Worm (Caenorhabditis elegans) whole organism, L1 larva: ENCODE results near the gene ptp-3.

Experiments used
- C04F5.9 ChIP-seq: sonication (generic microtip); optimal IDR thresholded peaks from 2 replicates; lab custom pipeline; 2016; ENCODE audit warnings: missing genetic modification characterization, missing compliant biosample characterization
- Y116A8C.19 ChIP-seq: sonication (generic microtip); optimal IDR thresholded peaks from 2 replicates; lab custom pipeline; 2016; ENCODE audit warnings: missing compliant biosample characterization, missing genetic modification characterization, borderline replicate concordance
- aha-1 ChIP-seq: fragments of 150-350 bp; optimal IDR thresholded peaks from 2 replicates; lab custom pipeline; 2014; ENCODE audit warnings: missing biosample characterization, missing genetic modification characterization
- alr-1 ChIP-seq: fragments of 200-800 bp; sonication (Bioruptor generic); optimal IDR thresholded peaks from 2 replicates; lab custom pipeline; 2018; ENCODE audit warnings: borderline replicate concordance, mild to moderate bottlenecking, missing genetic modification characterization, missing compliant biosample characterization
- ama-1 ChIP-seq: fragments of 150-350 bp; optimal IDR thresholded peaks from 2 replicates; lab custom pipeline; 2014
- dpl-1 ChIP-seq, 3 experiments: fragments of 150-350 bp in 2 of 3; sonication (generic microtip) in 1 of 3; optimal IDR thresholded peaks; 2 replicates each; lab custom pipeline; 2014 to 2017; ENCODE audit warnings: missing biosample characterization in 3 of 3, missing genetic modification characterization in 3 of 3, missing genetic modification reagents in 3 of 3
- efl-3 ChIP-seq: fragments of 200-800 bp; sonication (Bioruptor generic); optimal IDR thresholded peaks from 2 replicates; lab custom pipeline; 2018; ENCODE audit warnings: mild to moderate bottlenecking, missing genetic modification characterization, missing compliant biosample characterization
- egl-13 ChIP-seq: sonication (generic microtip); optimal IDR thresholded peaks from 2 replicates; lab custom pipeline; 2016; ENCODE audit warnings: missing genotype, missing genetic modification reagents, missing genetic modification characterization, missing compliant biosample characterization
- elt-2 ChIP-seq: sonication (generic microtip); optimal IDR thresholded peaks from 2 replicates; lab custom pipeline; 2016; ENCODE audit warnings: missing genetic modification characterization, mild to moderate bottlenecking, inconsistent platforms, missing compliant biosample characterization, missing genetic modification reagents
- elt-3 ChIP-seq, 6 experiments: fragments of 150-350 bp in 1 of 6; sonication (generic microtip); optimal IDR thresholded peaks; 2 replicates each; lab custom pipeline; 2017 to 2018; ENCODE audit warnings: missing biosample characterization in 6 of 6, missing genetic modification characterization in 6 of 6, inconsistent platforms in 1 of 6
- fkh-10 ChIP-seq: sonication (generic microtip); optimal IDR thresholded peaks from 2 replicates; lab custom pipeline; 2017; ENCODE audit warnings: missing biosample characterization, missing genetic modification reagents, missing genetic modification characterization
- fkh-8 ChIP-seq: sonication (generic microtip); optimal IDR thresholded peaks from 2 replicates; lab custom pipeline; 2016; ENCODE audit warnings: mild to moderate bottlenecking, missing genetic modification characterization, missing compliant biosample characterization
- grh-1 ChIP-seq: fragments of 200-800 bp; sonication (Bioruptor generic); IDR thresholded peaks from 2 replicates; pipeline ENCODE4 v1.3.6; 2022; ENCODE audit warnings: missing genetic modification reagents, missing genetic modification characterization, missing compliant biosample characterization
- irx-1 ChIP-seq: sonication (generic microtip); optimal IDR thresholded peaks from 2 replicates; lab custom pipeline; 2016; ENCODE audit warnings: missing genetic modification characterization, missing compliant biosample characterization
- jun-1 ChIP-seq: fragments of 150-350 bp; optimal IDR thresholded peaks from 2 replicates; lab custom pipeline; 2014; ENCODE audit warnings: missing biosample characterization, missing genetic modification reagents, missing genetic modification characterization
- lin-14 ChIP-seq: fragments of 200-800 bp; sonication (Bioruptor generic); optimal IDR thresholded peaks from 2 replicates; lab custom pipeline; 2018; ENCODE audit warnings: mild to moderate bottlenecking, missing genetic modification characterization, moderate library complexity, missing compliant biosample characterization
- lin-15B ChIP-seq: fragments of 150-350 bp; sonication (generic microtip); optimal IDR thresholded peaks from 3 replicates; lab custom pipeline; 2014; ENCODE audit warnings: missing biosample characterization, missing genetic modification characterization
- lin-35 ChIP-seq, 2 experiments: fragments of 150-350 bp; optimal IDR thresholded peaks; 2 replicates each; lab custom pipeline; 2014; ENCODE audit warnings: missing biosample characterization in 2 of 2, missing genetic modification characterization in 2 of 2, missing genetic modification reagents in 2 of 2
- lin-39 ChIP-seq: fragments of 150-350 bp; optimal IDR thresholded peaks from 2 replicates; lab custom pipeline; 2014; ENCODE audit warnings: missing biosample characterization, missing genetic modification reagents, missing genetic modification characterization
- lir-3 ChIP-seq: sonication (generic microtip); optimal IDR thresholded peaks from 2 replicates; lab custom pipeline; 2016; ENCODE audit warnings: mild to moderate bottlenecking, missing genetic modification characterization, moderate library complexity, missing compliant biosample characterization; ENCODE audit not compliant: poor library complexity
- mab-9 ChIP-seq: fragments of 200-800 bp; sonication (Bioruptor generic); IDR thresholded peaks from 2 replicates; pipeline ENCODE4 v1.3.6; 2022; ENCODE audit warnings: missing genetic modification reagents, missing genetic modification characterization, missing compliant biosample characterization
- mdl-1 ChIP-seq, 2 experiments: fragments of 150-350 bp; optimal IDR thresholded peaks; 2 replicates each; lab custom pipeline; 2014 to 2017; ENCODE audit warnings: missing biosample characterization in 2 of 2, missing genetic modification characterization in 2 of 2, inconsistent platforms in 1 of 2
- mep-1 ChIP-seq: fragments of 150-350 bp; optimal IDR thresholded peaks from 2 replicates; lab custom pipeline; 2014; ENCODE audit warnings: missing biosample characterization, missing genetic modification characterization
- nhr-237 ChIP-seq: fragments of 150-350 bp; optimal IDR thresholded peaks from 2 replicates; lab custom pipeline; 2014; ENCODE audit warnings: missing biosample characterization, missing genetic modification characterization
- nhr-28 ChIP-seq: fragments of 150-350 bp; optimal IDR thresholded peaks from 2 replicates; lab custom pipeline; 2014; ENCODE audit warnings: missing biosample characterization, missing genetic modification characterization
- nhr-47 ChIP-seq: sonication (generic microtip); optimal IDR thresholded peaks from 2 replicates; lab custom pipeline; 2016; ENCODE audit warnings: mild to moderate bottlenecking, missing genetic modification characterization, moderate library complexity, missing compliant biosample characterization
- nhr-71 ChIP-seq: sonication (generic microtip); optimal IDR thresholded peaks from 2 replicates; lab custom pipeline; 2016; ENCODE audit warnings: mild to moderate bottlenecking, missing genetic modification characterization, moderate library complexity, missing compliant biosample characterization
- nhr-76 ChIP-seq: sonication (generic microtip); optimal IDR thresholded peaks from 2 replicates; lab custom pipeline; 2017; ENCODE audit warnings: missing biosample characterization, missing genetic modification characterization
- nhr-77 ChIP-seq: fragments of 150-350 bp; optimal IDR thresholded peaks from 2 replicates; lab custom pipeline; 2014; ENCODE audit warnings: missing biosample characterization, missing genetic modification characterization
- nhr-84 ChIP-seq: sonication (generic microtip); optimal IDR thresholded peaks from 2 replicates; lab custom pipeline; 2017; ENCODE audit warnings: missing biosample characterization, missing genetic modification characterization
- nhr-90 ChIP-seq: sonication (generic microtip); optimal IDR thresholded peaks from 2 replicates; lab custom pipeline; 2016; ENCODE audit warnings: mild to moderate bottlenecking, missing genetic modification characterization, missing compliant biosample characterization; ENCODE audit not compliant: poor library complexity
- pag-3 ChIP-seq: sonication (generic microtip); optimal IDR thresholded peaks from 2 replicates; lab custom pipeline; 2017; ENCODE audit warnings: missing genetic modification characterization, mild to moderate bottlenecking, missing compliant biosample characterization, antibody characterized with exemption, borderline replicate concordance; ENCODE audit not compliant: insufficient read depth
- pqm-1 ChIP-seq: sonication (generic microtip); optimal IDR thresholded peaks from 3 replicates; lab custom pipeline; 2017; ENCODE audit warnings: missing biosample characterization, missing genetic modification characterization
- sptf-1 ChIP-seq: fragments of 150-350 bp; optimal IDR thresholded peaks from 2 replicates; lab custom pipeline; 2014; ENCODE audit warnings: missing biosample characterization, missing genetic modification characterization
- tbx-2 ChIP-seq: sonication (generic microtip); optimal IDR thresholded peaks from 2 replicates; lab custom pipeline; 2016; ENCODE audit warnings: missing genetic modification characterization, missing compliant biosample characterization
- tlp-1 ChIP-seq: fragments of 150-350 bp; optimal IDR thresholded peaks from 2 replicates; lab custom pipeline; 2014; ENCODE audit warnings: missing biosample characterization, missing genetic modification characterization
- unc-130 ChIP-seq: fragments of 150-350 bp; optimal IDR thresholded peaks from 2 replicates; lab custom pipeline; 2017; ENCODE audit warnings: missing biosample characterization, missing genetic modification characterization, inconsistent platforms
- unc-30 ChIP-seq: sonication (generic microtip); optimal IDR thresholded peaks from 2 replicates; lab custom pipeline; 2017; ENCODE audit warnings: missing biosample characterization, missing genetic modification characterization
- unc-86 ChIP-seq: sonication (generic microtip); optimal IDR thresholded peaks from 2 replicates; lab custom pipeline; 2016; ENCODE audit warnings: missing genetic modification characterization, missing compliant biosample characterization
- xbp-1 ChIP-seq: sonication (generic microtip); optimal IDR thresholded peaks from 2 replicates; lab custom pipeline; 2016; ENCODE audit warnings: missing genetic modification characterization, missing compliant biosample characterization
- ztf-11 ChIP-seq, 2 experiments: sonication (generic microtip); optimal IDR thresholded peaks; 2 replicates each; lab custom pipeline; 2016 to 2017; ENCODE audit warnings: missing genetic modification characterization in 2 of 2, missing biosample characterization in 1 of 2, missing compliant biosample characterization in 1 of 2

ptp-3 gene

DNA sequence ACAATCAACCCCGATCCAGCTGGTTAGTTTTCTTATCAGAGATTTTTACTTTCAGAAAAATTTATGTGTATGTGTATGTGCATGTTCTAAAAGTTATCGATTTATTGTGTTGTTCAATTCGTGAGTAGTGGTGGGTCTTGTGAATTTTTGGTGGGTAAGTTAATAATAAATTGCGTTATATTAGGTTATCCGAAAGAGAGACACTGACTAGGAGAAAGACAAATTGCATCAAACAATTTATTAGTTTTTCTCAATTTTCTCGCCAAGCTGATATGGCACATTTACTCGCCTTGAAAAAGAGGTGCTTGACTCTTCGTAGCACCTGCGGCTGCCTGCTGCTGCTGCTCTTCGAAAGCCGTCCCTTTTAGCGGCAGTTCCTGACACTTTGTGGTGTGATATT lies 23.8 kb downstream of the ptp-3 start:
- TF ChIP-seq nhr-71 (tag; lab: Kevin White, UChicago) = peak; percentile 27
- TF ChIP-seq nhr-47 = peak; percentile 18
- no peak for TF ChIP-seq nhr-28 (tag; lab: Kevin White, UChicago)

DNA sequence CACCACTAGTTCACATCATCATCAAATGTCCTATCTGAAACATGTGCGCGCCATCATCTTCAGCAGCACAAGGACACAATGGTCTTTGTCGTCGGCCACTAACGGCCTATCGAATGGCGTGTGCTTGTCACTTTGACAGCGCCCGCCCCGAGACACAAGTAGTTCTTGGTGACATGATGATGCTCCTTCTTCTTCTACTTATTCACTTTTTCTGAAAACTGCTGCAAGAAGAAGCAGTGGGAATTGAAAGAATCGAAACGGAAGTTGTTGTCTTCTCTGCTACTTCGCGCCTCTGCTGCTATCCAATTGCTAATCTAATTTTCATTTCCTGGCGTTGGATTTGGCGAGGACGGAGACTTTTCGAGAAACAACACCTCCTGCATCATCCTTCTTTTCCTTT lies 29.0 kb downstream of the ptp-3 start:
- TF ChIP-seq fkh-8 (tag; lab: Kevin White, UChicago) (no peak), lin-14 (peak; percentile 30)

DNA sequence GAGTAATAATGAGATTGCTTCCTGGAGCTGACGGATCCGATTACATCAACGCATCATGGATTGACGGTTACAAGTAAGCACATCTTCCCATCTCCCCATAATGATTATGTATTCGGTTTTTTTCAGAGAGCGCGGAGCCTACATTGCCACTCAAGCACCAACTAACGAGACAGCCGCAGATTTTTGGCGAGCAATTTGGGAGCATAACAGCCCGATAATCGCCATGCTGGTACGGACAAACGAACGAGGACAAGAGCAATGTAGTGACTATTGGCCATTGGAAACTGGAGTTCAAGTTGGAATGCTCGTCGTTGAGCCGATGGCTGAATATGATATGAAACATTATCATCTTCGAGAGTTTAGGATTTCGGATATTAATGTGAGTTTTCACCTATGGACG lies 35.6 kb downstream of the ptp-3 start:
- TF ChIP-seq irx-1 (tag; lab: Kevin White, UChicago) (no peak), lin-39 (tag; lab: Kevin White, UChicago) (no peak), sptf-1 (no peak), dpl-1 (GFP tag; optimal IDR thresholded peaks at IDR 0.05; lab: Kevin White, UChicago) (no peak), alr-1 (tag; lab: Kevin White, UChicago) (no peak), nhr-84 (tag; lab: Kevin White, UChicago) (no peak), elt-3 (tag; optimal IDR thresholded peaks at IDR 0.05; lab: Kevin White, UChicago) (no peak), unc-30 (no peak), C04F5.9 (tag; lab: Kevin White, UChicago) (no peak), fkh-10 (GFP tag; lab: Kevin White, UChicago) (no peak), fkh-8 (tag; lab: Kevin White, UChicago) (no peak), nhr-237 (tag; lab: Kevin White, UChicago) (no peak), elt-2 (tag; lab: Kevin White, UChicago) (no peak)

DNA sequence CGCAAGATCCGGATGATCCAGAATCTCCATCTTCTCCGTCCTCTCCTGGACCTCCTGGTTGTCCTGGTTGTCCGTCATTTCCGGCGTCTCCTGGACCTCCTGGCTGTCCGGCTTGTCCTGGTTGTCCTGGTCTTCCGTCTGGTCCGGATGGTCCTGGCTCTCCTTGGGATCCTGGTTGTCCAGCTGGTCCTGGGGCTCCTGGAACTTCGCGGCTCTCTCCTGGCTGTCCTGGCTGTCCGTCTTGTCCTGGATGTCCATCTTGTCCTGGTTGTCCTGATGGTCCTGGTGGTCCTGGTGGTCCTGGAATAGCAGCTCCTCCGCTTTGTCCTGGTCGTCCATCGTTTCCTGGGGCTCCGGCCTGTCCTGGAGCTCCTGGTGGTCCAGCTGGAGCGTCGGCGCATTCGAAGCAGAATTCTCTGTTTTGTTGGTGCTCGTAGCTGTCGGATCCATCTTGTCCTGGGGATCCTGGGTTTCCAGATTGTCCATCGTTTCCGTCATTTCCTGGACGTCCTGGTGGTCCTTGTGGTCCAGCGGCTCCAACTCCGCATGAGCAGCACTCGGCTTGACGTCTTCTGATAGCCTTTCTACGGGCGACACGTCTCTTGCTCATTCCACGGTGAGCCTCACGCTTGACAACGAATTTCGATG lies 37.3 kb downstream of the ptp-3 start:
- no peak for TF ChIP-seq unc-86 (tag; lab: Kevin White, UChicago)
- no peak for TF ChIP-seq nhr-84 (tag; lab: Kevin White, UChicago)
- TF ChIP-seq nhr-90 (tag; lab: Kevin White, UChicago) = no peak
- TF ChIP-seq lir-3 (tag; lab: Kevin White, UChicago) = no peak
- TF ChIP-seq nhr-47 = no peak
- TF ChIP-seq xbp-1 = no peak
- TF ChIP-seq nhr-76 (tag; lab: Kevin White, UChicago) = no peak
- TF ChIP-seq mab-9 (GFP tag; lab: Robert Waterston, UW) = no peak
- TF ChIP-seq egl-13 (tag; lab: Kevin White, UChicago) = no peak
- TF ChIP-seq grh-1 (GFP tag; lab: Robert Waterston, UW) = no peak

DNA sequence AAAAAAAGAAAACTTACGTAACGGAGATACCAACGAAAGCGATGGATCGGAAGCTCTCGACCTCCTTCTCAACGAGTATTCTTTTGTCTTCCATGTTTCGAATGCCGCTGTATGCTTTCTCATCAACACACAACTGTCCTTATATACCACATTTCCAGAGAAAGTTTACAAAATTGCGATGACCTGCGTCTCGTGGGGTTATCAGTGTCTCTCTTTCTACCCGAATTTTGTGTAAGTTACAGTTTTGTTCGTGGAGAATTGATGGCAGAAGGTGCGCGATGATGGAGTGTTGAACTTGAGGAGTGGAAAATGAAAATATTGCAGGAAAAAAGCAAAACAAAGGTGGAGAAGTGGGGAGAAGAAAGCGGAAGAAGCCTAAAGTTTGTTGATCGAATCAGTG lies 38.3 kb downstream of the ptp-3 start, which contains the start of gene col-81:
col-81 (minus strand) TSS at position 101 of the 400 bp plus-strand sequence.
- TF ChIP-seq nhr-47 (no peak), unc-30 (no peak), lir-3 (tag; lab: Kevin White, UChicago) (no peak), pqm-1 (tag; lab: Kevin White, UChicago) (no peak), aha-1 (no peak), Y116A8C.19 (tag; lab: Kevin White, UChicago) (no peak), unc-130 (tag; lab: Kevin White, UChicago) (no peak), nhr-77 (tag; lab: Kevin White, UChicago) (no peak)

DNA sequence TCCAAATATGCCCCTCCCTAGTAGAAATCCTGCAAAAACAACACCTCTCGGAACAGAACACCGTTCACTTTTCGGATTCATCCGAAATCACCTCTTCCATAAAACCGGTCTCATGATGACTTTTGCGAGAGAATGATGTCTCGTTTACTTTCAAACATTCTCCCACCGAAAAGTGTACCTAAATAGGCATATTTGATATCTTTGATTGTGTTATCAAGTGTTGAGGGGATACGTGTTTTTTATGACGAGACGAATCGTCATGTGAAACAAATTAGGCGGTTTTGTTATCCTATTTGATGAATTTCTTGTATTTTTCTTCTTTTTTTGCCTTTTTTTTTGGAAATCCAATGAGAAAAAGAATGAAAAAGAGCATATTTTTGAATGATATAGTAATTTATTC lies 39.9 kb downstream of the ptp-3 start:
- TF ChIP-seq ama-1 (lab: Kevin White, UChicago) (peak; percentile 32), elt-2 (tag; lab: Kevin White, UChicago) (no peak), Y116A8C.19 (tag; lab: Kevin White, UChicago) (no peak), jun-1 (tag; lab: Kevin White, UChicago) (no peak), grh-1 (GFP tag; lab: Robert Waterston, UW) (0 out of 2 replicates have a peak, but pooled peaks have one; percentile 7), ztf-11 (tag; optimal IDR thresholded peaks at IDR 0.05; lab: Kevin White, UChicago) (no peak), mab-9 (GFP tag; lab: Robert Waterston, UW) (no peak), fkh-8 (tag; lab: Kevin White, UChicago) (no peak), elt-3 (tag; optimal IDR thresholded peaks at IDR 0.05; lab: Kevin White, UChicago) (peak in 1 of 6 experiments; percentile 77), tlp-1 (tag; lab: Kevin White, UChicago) (no peak), unc-86 (tag; lab: Kevin White, UChicago) (no peak), pag-3 (tag; lab: Kevin White, UChicago) (peak; percentile 11), dpl-1 (GFP tag; optimal IDR thresholded peaks at IDR 0.05; lab: Kevin White, UChicago) (no peak), efl-3 (GFP tag; lab: Kevin White, UChicago) (no peak), mdl-1 (tag; optimal IDR thresholded peaks at IDR 0.05; lab: Kevin White, UChicago) (no peak), lin-35 (GFP tag; optimal IDR thresholded peaks at IDR 0.05; lab: Kevin White, UChicago) (peak in 1 of 2 experiments; percentile 43), mep-1 (no peak), lin-15B (tag; lab: Kevin White, UChicago) (no peak), tbx-2 (tag; lab: Kevin White, UChicago) (no peak)
